Fruit fly (Drosophila melanogaster): ENCODE results near the gene Neurl4.

DNA sequence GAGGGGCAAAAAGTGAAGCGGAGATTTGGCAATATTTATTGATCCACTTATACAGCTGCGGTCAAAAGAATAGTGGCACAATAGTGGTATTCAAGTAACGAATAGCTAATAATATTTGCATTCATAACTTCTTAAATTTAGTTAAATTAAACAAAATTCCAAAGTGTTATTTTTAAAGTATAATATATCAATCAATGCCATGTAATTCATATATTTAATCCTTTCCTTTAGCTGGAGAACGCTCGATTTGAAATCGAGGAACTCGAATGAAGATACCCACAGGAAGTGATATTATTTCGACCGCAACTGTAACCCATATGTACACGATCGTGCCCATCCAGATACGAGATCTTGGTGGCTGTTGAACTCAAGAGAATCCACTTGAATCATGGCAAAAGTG lies 29.5 kb upstream of the Neurl4 start:
- TF ChIP-seq CG8478 (optimal IDR thresholded peaks at IDR 0.05): no peak
- TF ChIP-seq CTCF (optimal IDR thresholded peaks at IDR 0.05): no peak

Measured in S2 (cell line).